Fruit fly (Drosophila melanogaster) whole organism, embryonic: ENCODE data around the gene CG11980.

Source experiments
- CG11560 ChIP-seq: fragments of 200-800 bp; sonication (Bioruptor generic); IDR thresholded peaks from 3 replicates; pipeline ENCODE4 v1.3.6; 2022; ENCODE audit warnings: missing biosample characterization, missing genetic modification characterization
- caup ChIP-seq: fragments of 200-800 bp; sonication (Bioruptor generic); optimal IDR thresholded peaks from 3 replicates; lab custom pipeline; 2017; ENCODE audit warnings: missing biosample characterization, mild to moderate bottlenecking, missing genetic modification characterization, moderate library complexity; ENCODE audit not compliant: severe bottlenecking

dm6 chr3R:9030750-9031128, 26.9 kb downstream of the CG11980 start:
- TF ChIP-seq CG11560 (tag; lab: Robert Waterston, UW) (no peak), caup (GFP tag; lab: Kevin White, UChicago) (no peak)
